Worm (Caenorhabditis elegans): ENCODE results near the gene F54B11.11.

ce11 chrX:13592367-13592766, 13.8 kb downstream of the F54B11.11 start, which contains the start of gene F54B11.4:
- TF ChIP-seq med-1 (GFP tag; optimal IDR thresholded peaks at IDR 0.05; ENCODE audit: insufficient read depth) (no peak), klf-2 (GFP tag; conservative IDR thresholded peaks at IDR 0.05) (no peak), tab-1 (GFP tag; IDR thresholded peaks at IDR 0.05) (no peak), flt-1 (GFP tag; IDR thresholded peaks at IDR 0.05) (no peak), ztf-29 (GFP tag; IDR thresholded peaks at IDR 0.05) (no peak), ztf-23 (GFP tag; IDR thresholded peaks at IDR 0.05) (no peak), T22C8.4 (GFP tag; IDR thresholded peaks at IDR 0.05) (no peak), ref-1 (GFP tag; conservative IDR thresholded peaks at IDR 0.05) (no peak), cog-1 (tag; optimal IDR thresholded peaks at IDR 0.05) (no peak)

Measured in whole organism, midembryonic.